Worm (Caenorhabditis elegans) whole organism, late embryonic: ENCODE measurements around the gene T05H10.8.

Experiments
- ama-1 ChIP-seq: fragments of 150-350 bp; optimal IDR thresholded peaks from 2 replicates; lab custom pipeline; 2014
- ceh-22 ChIP-seq: sonication (generic microtip); optimal IDR thresholded peaks from 2 replicates; lab custom pipeline; 2017; ENCODE audit warnings: missing biosample characterization, missing genetic modification characterization
- ceh-34 ChIP-seq: sonication (generic microtip); optimal IDR thresholded peaks from 2 replicates; lab custom pipeline; 2016; ENCODE audit warnings: mild to moderate bottlenecking, missing genetic modification characterization, missing compliant biosample characterization
- elt-2 ChIP-seq: sonication (generic microtip); optimal IDR thresholded peaks from 2 replicates; lab custom pipeline; 2016; ENCODE audit warnings: missing genetic modification reagents, missing genetic modification characterization, missing compliant biosample characterization
- elt-4 ChIP-seq: sonication (generic microtip); optimal IDR thresholded peaks from 2 replicates; lab custom pipeline; 2016; ENCODE audit warnings: missing genetic modification characterization, missing compliant biosample characterization
- fkh-10 ChIP-seq: fragments of 150-350 bp; optimal IDR thresholded peaks from 2 replicates; lab custom pipeline; 2014; ENCODE audit warnings: missing biosample characterization, missing genetic modification reagents, missing genetic modification characterization
- nfya-1 ChIP-seq: sonication (generic microtip); optimal IDR thresholded peaks from 2 replicates; lab custom pipeline; 2017; ENCODE audit warnings: missing genetic modification characterization, mild to moderate bottlenecking, missing compliant biosample characterization, antibody characterized with exemption, moderate library complexity
- nhr-11 ChIP-seq: fragments of 150-350 bp; optimal IDR thresholded peaks from 2 replicates; lab custom pipeline; 2014; ENCODE audit warnings: missing biosample characterization, missing genetic modification characterization
- pha-4 ChIP-seq: fragments of 150-350 bp; optimal IDR thresholded peaks from 2 replicates; lab custom pipeline; 2018; ENCODE audit warnings: missing biosample characterization, missing genetic modification reagents, missing genetic modification characterization
- pros-1 ChIP-seq: fragments of 150-350 bp; optimal IDR thresholded peaks from 2 replicates; lab custom pipeline; 2014; ENCODE audit warnings: missing biosample characterization, missing genetic modification reagents, missing genetic modification characterization
- rnt-1 ChIP-seq: sonication (generic microtip); optimal IDR thresholded peaks from 2 replicates; lab custom pipeline; 2016; ENCODE audit warnings: missing genetic modification characterization, missing compliant biosample characterization
- sox-2 ChIP-seq: fragments of 200-800 bp; sonication (Bioruptor generic); IDR thresholded peaks from 2 replicates; pipeline ENCODE4 v1.3.6; 2022; ENCODE audit warnings: missing genetic modification reagents, missing genetic modification characterization, missing compliant biosample characterization
- sox-4 ChIP-seq: sonication (generic microtip); optimal IDR thresholded peaks from 2 replicates; lab custom pipeline; 2017; ENCODE audit warnings: mild to moderate bottlenecking, missing genetic modification characterization, inconsistent platforms, missing compliant biosample characterization
- tbx-2 ChIP-seq: sonication (generic microtip); optimal IDR thresholded peaks from 2 replicates; lab custom pipeline; 2016; ENCODE audit warnings: missing genetic modification characterization, missing compliant biosample characterization

- no peak for TF ChIP-seq ceh-34 (tag; lab: Kevin White, UChicago)
- no peak for TF ChIP-seq ama-1 (lab: Kevin White, UChicago)
- no peak for TF ChIP-seq pros-1 (tag; lab: Kevin White, UChicago)
- no peak for TF ChIP-seq sox-2 (GFP tag; lab: Robert Waterston, UW)
- TF ChIP-seq tbx-2 (tag; lab: Kevin White, UChicago), result no peak
- no peak for TF ChIP-seq sox-4 (tag; lab: Kevin White, UChicago)
- TF ChIP-seq fkh-10 (GFP tag; lab: Kevin White, UChicago), result no peak
- no peak for TF ChIP-seq pha-4 (tag; lab: Kevin White, UChicago)
- TF ChIP-seq nhr-11 (tag; lab: Kevin White, UChicago), result no peak
- no peak for TF ChIP-seq rnt-1 (tag; lab: Kevin White, UChicago)
- no peak for TF ChIP-seq ceh-22 (tag; lab: Kevin White, UChicago)
- no peak for TF ChIP-seq nfya-1
- TF ChIP-seq elt-2, result peak; percentile 24
- no peak for TF ChIP-seq elt-4
Measured at ce11 chrII:8073222-8073621, 14.4 kb downstream of the T05H10.8 start, which contains the start of gene gpcp-2.
